Worm (Caenorhabditis elegans) whole organism, L1 larva: ENCODE data around the gene srd-56.

Source experiments
- C16A3.4 ChIP-seq: fragments of 150-350 bp; optimal IDR thresholded peaks from 2 replicates; lab custom pipeline; 2014; ENCODE audit warnings: missing biosample characterization, missing genetic modification characterization
- C34B4.2 ChIP-seq: sonication (generic microtip); optimal IDR thresholded peaks from 2 replicates; lab custom pipeline; 2017; ENCODE audit warnings: mild to moderate bottlenecking, missing genetic modification characterization, missing compliant biosample characterization
- F16B12.6 ChIP-seq: fragments of 150-350 bp; optimal IDR thresholded peaks from 2 replicates; lab custom pipeline; 2014; ENCODE audit warnings: missing biosample characterization, missing genetic modification characterization
- aly-2 ChIP-seq: fragments of 150-350 bp; optimal IDR thresholded peaks from 2 replicates; lab custom pipeline; 2014; ENCODE audit warnings: missing biosample characterization, missing genetic modification characterization
- blmp-1 ChIP-seq: fragments of 150-350 bp; optimal IDR thresholded peaks from 2 replicates; lab custom pipeline; 2014; ENCODE audit warnings: missing biosample characterization, missing genetic modification characterization
- ceh-63 ChIP-seq: fragments of 200-800 bp; sonication (Bioruptor generic); optimal IDR thresholded peaks from 2 replicates; lab custom pipeline; 2018; ENCODE audit warnings: mild to moderate bottlenecking, missing genetic modification characterization, missing compliant biosample characterization
- ceh-82 ChIP-seq, 3 experiments: fragments of 150-350 bp in 1 of 3; sonication (generic microtip) in 2 of 3; optimal IDR thresholded peaks; 2 replicates each; lab custom pipeline; 2014 to 2017; ENCODE audit warnings: missing biosample characterization in 3 of 3, missing genetic modification characterization in 3 of 3
- ceh-90 ChIP-seq: sonication (generic microtip); optimal IDR thresholded peaks from 2 replicates; lab custom pipeline; 2016; ENCODE audit warnings: missing genetic modification characterization, missing compliant biosample characterization
- dpl-1 ChIP-seq, 3 experiments: fragments of 150-350 bp in 2 of 3; sonication (generic microtip) in 1 of 3; optimal IDR thresholded peaks; 2 replicates each; lab custom pipeline; 2014 to 2017; ENCODE audit warnings: missing biosample characterization in 3 of 3, missing genetic modification characterization in 3 of 3, missing genetic modification reagents in 3 of 3
- dsc-1 ChIP-seq: sonication (generic microtip); optimal IDR thresholded peaks from 2 replicates; lab custom pipeline; 2016; ENCODE audit warnings: mild to moderate bottlenecking, missing genetic modification characterization, missing compliant biosample characterization
- efl-1 ChIP-seq, 4 experiments: fragments of 150-350 bp; optimal IDR thresholded peaks in 3 of 4; peaks in 1 of 4; 1 replicate in 1 of 4; 2 replicates in 3 of 4; lab custom pipeline; 2014; ENCODE audit warnings: missing biosample characterization in 2 of 4, missing genetic modification characterization in 2 of 4, missing genetic modification reagents in 2 of 4
- egl-13 ChIP-seq: sonication (generic microtip); optimal IDR thresholded peaks from 2 replicates; lab custom pipeline; 2016; ENCODE audit warnings: missing genotype, missing genetic modification reagents, missing genetic modification characterization, missing compliant biosample characterization
- elt-2 ChIP-seq: sonication (generic microtip); optimal IDR thresholded peaks from 2 replicates; lab custom pipeline; 2016; ENCODE audit warnings: missing genetic modification characterization, mild to moderate bottlenecking, inconsistent platforms, missing compliant biosample characterization, missing genetic modification reagents
- elt-3 ChIP-seq, 6 experiments: fragments of 150-350 bp in 1 of 6; sonication (generic microtip); optimal IDR thresholded peaks; 2 replicates each; lab custom pipeline; 2017 to 2018; ENCODE audit warnings: missing biosample characterization in 6 of 6, missing genetic modification characterization in 6 of 6, inconsistent platforms in 1 of 6
- ets-5 ChIP-seq: fragments of 200-800 bp; sonication (Bioruptor generic); IDR thresholded peaks from 2 replicates; pipeline ENCODE4 v1.3.6; 2022; ENCODE audit warnings: missing genetic modification characterization, missing compliant biosample characterization
- fkh-10 ChIP-seq: sonication (generic microtip); optimal IDR thresholded peaks from 2 replicates; lab custom pipeline; 2017; ENCODE audit warnings: missing biosample characterization, missing genetic modification reagents, missing genetic modification characterization
- fos-1 ChIP-seq: fragments of 150-350 bp; optimal IDR thresholded peaks from 2 replicates; lab custom pipeline; 2014; ENCODE audit warnings: missing biosample characterization, missing genetic modification characterization
- hlh-17 ChIP-seq: fragments of 200-800 bp; sonication (Bioruptor generic); optimal IDR thresholded peaks from 2 replicates; lab custom pipeline; 2018; ENCODE audit warnings: missing genetic modification characterization, mild to moderate bottlenecking, missing compliant biosample characterization, moderate library complexity, borderline replicate concordance
- hlh-4 ChIP-seq: sonication (generic microtip); optimal IDR thresholded peaks from 2 replicates; lab custom pipeline; 2016; ENCODE audit warnings: mild to moderate bottlenecking, missing genetic modification characterization, missing compliant biosample characterization
- irx-1 ChIP-seq: sonication (generic microtip); optimal IDR thresholded peaks from 2 replicates; lab custom pipeline; 2016; ENCODE audit warnings: missing genetic modification characterization, missing compliant biosample characterization
- isw-1 ChIP-seq: fragments of 200-800 bp; sonication (Bioruptor generic); IDR thresholded peaks from 2 replicates; pipeline ENCODE4 v1.3.6; 2022; ENCODE audit warnings: missing genetic modification characterization, missing compliant biosample characterization
- jun-1 ChIP-seq: fragments of 150-350 bp; optimal IDR thresholded peaks from 2 replicates; lab custom pipeline; 2014; ENCODE audit warnings: missing biosample characterization, missing genetic modification reagents, missing genetic modification characterization
- lin-14 ChIP-seq: fragments of 200-800 bp; sonication (Bioruptor generic); optimal IDR thresholded peaks from 2 replicates; lab custom pipeline; 2018; ENCODE audit warnings: mild to moderate bottlenecking, missing genetic modification characterization, moderate library complexity, missing compliant biosample characterization
- lin-15B ChIP-seq: fragments of 150-350 bp; sonication (generic microtip); optimal IDR thresholded peaks from 3 replicates; lab custom pipeline; 2014; ENCODE audit warnings: missing biosample characterization, missing genetic modification characterization
- lin-35 ChIP-seq, 2 experiments: fragments of 150-350 bp; optimal IDR thresholded peaks; 2 replicates each; lab custom pipeline; 2014; ENCODE audit warnings: missing biosample characterization in 2 of 2, missing genetic modification characterization in 2 of 2, missing genetic modification reagents in 2 of 2
- lin-39 ChIP-seq: fragments of 150-350 bp; optimal IDR thresholded peaks from 2 replicates; lab custom pipeline; 2014; ENCODE audit warnings: missing biosample characterization, missing genetic modification reagents, missing genetic modification characterization
- lsy-2 ChIP-seq, 2 experiments: fragments of 150-350 bp; optimal IDR thresholded peaks; 2 replicates each; lab custom pipeline; 2014; ENCODE audit warnings: missing biosample characterization in 2 of 2, missing genetic modification characterization in 2 of 2
- mab-9 ChIP-seq: fragments of 200-800 bp; sonication (Bioruptor generic); IDR thresholded peaks from 2 replicates; pipeline ENCODE4 v1.3.6; 2022; ENCODE audit warnings: missing genetic modification reagents, missing genetic modification characterization, missing compliant biosample characterization
- mep-1 ChIP-seq: fragments of 150-350 bp; optimal IDR thresholded peaks from 2 replicates; lab custom pipeline; 2014; ENCODE audit warnings: missing biosample characterization, missing genetic modification characterization
- nhr-19 ChIP-seq: fragments of 200-800 bp; sonication (Bioruptor generic); conservative IDR thresholded peaks from 2 replicates; pipeline ENCODE4 v1.3.6; 2022; ENCODE audit warnings: missing genetic modification characterization, missing compliant biosample characterization
- nhr-20 ChIP-seq: sonication (generic microtip); optimal IDR thresholded peaks from 2 replicates; lab custom pipeline; 2016; ENCODE audit warnings: mild to moderate bottlenecking, missing genetic modification characterization, missing compliant biosample characterization
- nhr-28 ChIP-seq: fragments of 150-350 bp; optimal IDR thresholded peaks from 2 replicates; lab custom pipeline; 2014; ENCODE audit warnings: missing biosample characterization, missing genetic modification characterization
- nhr-47 ChIP-seq: sonication (generic microtip); optimal IDR thresholded peaks from 2 replicates; lab custom pipeline; 2016; ENCODE audit warnings: mild to moderate bottlenecking, missing genetic modification characterization, moderate library complexity, missing compliant biosample characterization
- nhr-71 ChIP-seq: sonication (generic microtip); optimal IDR thresholded peaks from 2 replicates; lab custom pipeline; 2016; ENCODE audit warnings: mild to moderate bottlenecking, missing genetic modification characterization, moderate library complexity, missing compliant biosample characterization
- nhr-76 ChIP-seq: sonication (generic microtip); optimal IDR thresholded peaks from 2 replicates; lab custom pipeline; 2017; ENCODE audit warnings: missing biosample characterization, missing genetic modification characterization
- nhr-85 ChIP-seq: sonication (generic microtip); peaks from one replicate; lab custom pipeline; 2016; ENCODE audit warnings: missing genetic modification characterization, inconsistent platforms, missing compliant biosample characterization
- pag-3 ChIP-seq: sonication (generic microtip); optimal IDR thresholded peaks from 2 replicates; lab custom pipeline; 2017; ENCODE audit warnings: missing genetic modification characterization, mild to moderate bottlenecking, missing compliant biosample characterization, antibody characterized with exemption, borderline replicate concordance; ENCODE audit not compliant: insufficient read depth
- rnt-1 ChIP-seq: sonication (generic microtip); optimal IDR thresholded peaks from 2 replicates; lab custom pipeline; 2016; ENCODE audit warnings: mild to moderate bottlenecking, missing genetic modification characterization, moderate library complexity, missing compliant biosample characterization
- snpc-4 ChIP-seq: fragments of 150-350 bp; optimal IDR thresholded peaks from 2 replicates; lab custom pipeline; 2014; ENCODE audit warnings: missing biosample characterization, missing genetic modification characterization
- snu-23 ChIP-seq: sonication (generic microtip); optimal IDR thresholded peaks from 2 replicates; lab custom pipeline; 2016; ENCODE audit warnings: missing genetic modification characterization, missing compliant biosample characterization
- sox-4 ChIP-seq: sonication (generic microtip); optimal IDR thresholded peaks from 2 replicates; lab custom pipeline; 2016; ENCODE audit warnings: missing genetic modification characterization, missing compliant biosample characterization
- sup-37 ChIP-seq: fragments of 200-800 bp; sonication (Bioruptor generic); optimal IDR thresholded peaks from 2 replicates; lab custom pipeline; 2018; ENCODE audit warnings: mild to moderate bottlenecking, missing genetic modification characterization, missing compliant biosample characterization
- swsn-7 ChIP-seq: sonication (generic microtip); optimal IDR thresholded peaks from 2 replicates; lab custom pipeline; 2016; ENCODE audit warnings: missing genetic modification characterization, missing compliant biosample characterization
- tbx-2 ChIP-seq: sonication (generic microtip); optimal IDR thresholded peaks from 2 replicates; lab custom pipeline; 2016; ENCODE audit warnings: missing genetic modification characterization, missing compliant biosample characterization
- unc-130 ChIP-seq: fragments of 150-350 bp; optimal IDR thresholded peaks from 2 replicates; lab custom pipeline; 2017; ENCODE audit warnings: missing biosample characterization, missing genetic modification characterization, inconsistent platforms
- unc-62 ChIP-seq: fragments of 150-350 bp; optimal IDR thresholded peaks from 2 replicates; lab custom pipeline; 2014; ENCODE audit warnings: missing biosample characterization, missing genetic modification reagents, missing genetic modification characterization
- unc-86 ChIP-seq: sonication (generic microtip); optimal IDR thresholded peaks from 2 replicates; lab custom pipeline; 2016; ENCODE audit warnings: missing genetic modification characterization, missing compliant biosample characterization
- vab-15 ChIP-seq: sonication (generic microtip); optimal IDR thresholded peaks from 2 replicates; lab custom pipeline; 2017; ENCODE audit warnings: missing genotype, mild to moderate bottlenecking, missing genetic modification characterization, missing compliant biosample characterization
- zip-4 ChIP-seq: fragments of 200-800 bp; sonication (Bioruptor generic); optimal IDR thresholded peaks from 2 replicates; lab custom pipeline; 2018; ENCODE audit warnings: mild to moderate bottlenecking, missing genetic modification characterization, moderate library complexity, missing compliant biosample characterization
- ztf-11 ChIP-seq, 2 experiments: sonication (generic microtip); optimal IDR thresholded peaks; 2 replicates each; lab custom pipeline; 2016 to 2017; ENCODE audit warnings: missing genetic modification characterization in 2 of 2, missing biosample characterization in 1 of 2, missing compliant biosample characterization in 1 of 2

srd-56 gene

DNA sequence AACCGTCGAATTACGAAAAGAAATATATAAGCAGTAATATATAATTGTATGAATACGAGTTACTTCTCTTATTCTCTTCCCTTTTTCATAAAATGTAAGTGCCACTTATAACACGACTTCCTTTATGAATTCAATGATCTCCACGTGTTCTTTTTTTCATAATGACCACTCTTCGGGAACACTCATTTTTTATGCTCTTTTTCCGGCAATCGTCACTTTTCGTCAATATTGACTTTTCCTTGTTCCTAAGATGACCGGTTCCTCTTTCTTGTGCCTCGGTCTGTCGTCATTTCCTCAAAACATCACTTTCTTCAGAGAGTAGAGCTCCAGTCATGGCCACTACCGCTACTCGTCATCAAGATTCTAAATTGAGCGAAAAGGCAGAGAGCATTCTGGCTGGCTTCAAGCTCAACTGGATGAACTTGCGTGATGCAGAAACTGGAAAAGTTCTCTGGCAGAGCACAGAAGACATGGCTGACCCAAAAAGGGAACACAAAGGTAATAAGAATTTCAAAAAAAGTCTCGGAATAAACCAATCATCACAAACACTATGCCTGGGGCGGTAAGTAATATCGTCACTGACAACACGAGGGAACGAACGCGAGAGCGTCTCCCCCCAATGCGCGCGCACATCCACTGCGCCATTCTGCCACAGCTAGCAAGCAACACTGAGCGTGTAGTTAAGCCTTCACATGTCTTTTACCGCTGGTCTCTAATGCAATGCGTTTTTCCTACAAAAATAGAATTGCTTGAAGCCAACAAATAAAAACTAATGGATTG, 19.3 kb downstream of the srd-56 start, which contains the start of gene pdl-1:
Gene pdl-1, plus strand, starts transcription at position 309 of the 780 bp plus-strand sequence.
- TF ChIP-seq snpc-4 (tag; lab: Kevin White, UChicago), result peak; percentile 58
- TF ChIP-seq efl-1 (optimal IDR thresholded peaks at IDR 0.05; lab: Kevin White, UChicago), result peak; percentile 44 to 60
- peak; percentile 35 to 96 for TF ChIP-seq efl-1 (GFP tag; optimal IDR thresholded peaks at IDR 0.05 in 1 of 2; lab: Kevin White, UChicago)
- peak; percentile 73 for TF ChIP-seq nhr-19
- TF ChIP-seq lin-14, result peak; percentile 61
- TF ChIP-seq nhr-76 (tag; lab: Kevin White, UChicago), result no peak
- TF ChIP-seq elt-2 (tag; lab: Kevin White, UChicago), result peak; percentile 46
- TF ChIP-seq blmp-1 (tag; lab: Kevin White, UChicago), result peak; percentile 27
- no peak for TF ChIP-seq unc-62
- peak; percentile 84 for TF ChIP-seq C16A3.4 (tag; lab: Kevin White, UChicago)
- peak; percentile 73 for TF ChIP-seq nhr-20 (tag; lab: Kevin White, UChicago)
- TF ChIP-seq dsc-1 (tag; lab: Kevin White, UChicago), result peak; percentile 72
- TF ChIP-seq fkh-10 (GFP tag; lab: Kevin White, UChicago), result peak; percentile 64
- peak; percentile 17 for TF ChIP-seq irx-1 (tag; lab: Kevin White, UChicago)
- peak; percentile 63 to 77 for TF ChIP-seq lin-35 (GFP tag; optimal IDR thresholded peaks at IDR 0.05; lab: Kevin White, UChicago)
- peak; percentile 83 for TF ChIP-seq snu-23 (GFP tag; lab: Kevin White, UChicago)
- TF ChIP-seq swsn-7 (tag; lab: Kevin White, UChicago), result peak; percentile 62
- peak; percentile 78 for TF ChIP-seq nhr-47 (tag; lab: Kevin White, UChicago)
- TF ChIP-seq unc-86 (tag; lab: Kevin White, UChicago), result peak; percentile 48
- no peak for TF ChIP-seq hlh-17
- no peak for TF ChIP-seq lin-15B
- TF ChIP-seq lsy-2 (tag; optimal IDR thresholded peaks at IDR 0.05; lab: Kevin White, UChicago), result peak; percentile 61 to 72
- TF ChIP-seq aly-2 (tag; lab: Kevin White, UChicago), result no peak
- TF ChIP-seq nhr-71 (tag; lab: Kevin White, UChicago), result peak; percentile 73
- TF ChIP-seq isw-1 (GFP tag; lab: Robert Waterston, UW), result peak; percentile 43
- TF ChIP-seq F16B12.6 (tag; lab: Kevin White, UChicago), result peak; percentile 32
- peak; percentile 35 to 83 (median 68) for TF ChIP-seq ceh-82 (tag; optimal IDR thresholded peaks at IDR 0.05; lab: Kevin White, UChicago)
- peak; percentile 79 for TF ChIP-seq rnt-1 (tag; lab: Kevin White, UChicago)
- TF ChIP-seq nhr-28 (tag; lab: Kevin White, UChicago), result no peak
- TF ChIP-seq ztf-11 (tag; optimal IDR thresholded peaks at IDR 0.05; lab: Kevin White, UChicago), result peak in 1 of 2 experiments; percentile 3
- no peak for TF ChIP-seq sox-4
- TF ChIP-seq tbx-2, result peak; percentile 65
- TF ChIP-seq elt-3 (tag; optimal IDR thresholded peaks at IDR 0.05; lab: Kevin White, UChicago), result peak in 3 of 6 experiments; percentile 24 to 61 (median 58)
- TF ChIP-seq egl-13 (tag; lab: Kevin White, UChicago), result peak; percentile 38
- peak; percentile 77 for TF ChIP-seq mep-1 (tag; lab: Kevin White, UChicago)
- TF ChIP-seq fos-1, result no peak
- no peak for TF ChIP-seq ceh-90 (tag; lab: Kevin White, UChicago)
- no peak for TF ChIP-seq C34B4.2 (tag; lab: Kevin White, UChicago)
- peak; percentile 37 for TF ChIP-seq jun-1 (tag; lab: Kevin White, UChicago)
- TF ChIP-seq dpl-1 (GFP tag; optimal IDR thresholded peaks at IDR 0.05; lab: Kevin White, UChicago), result peak in 2 of 3 experiments; percentile 34 to 43
- no peak for TF ChIP-seq mab-9 (GFP tag; lab: Robert Waterston, UW)
- peak; percentile 68 for TF ChIP-seq nhr-85 (tag; lab: Kevin White, UChicago)
- TF ChIP-seq vab-15 (tag; lab: Kevin White, UChicago), result no peak
- no peak for TF ChIP-seq ets-5 (GFP tag; lab: Robert Waterston, UW)
- no peak for TF ChIP-seq pag-3 (tag; lab: Kevin White, UChicago)
- TF ChIP-seq ceh-63 (GFP tag; lab: Kevin White, UChicago), result no peak
- TF ChIP-seq lin-39 (tag; lab: Kevin White, UChicago), result no peak
- peak; percentile 15 for TF ChIP-seq unc-130 (tag; lab: Kevin White, UChicago)
- no peak for TF ChIP-seq hlh-4
- no peak for TF ChIP-seq sup-37 (GFP tag; lab: Kevin White, UChicago)
- peak; percentile 17 for TF ChIP-seq zip-4 (GFP tag; lab: Kevin White, UChicago)
